Worm (Caenorhabditis elegans) whole organism, L1 larva: ENCODE data around the gene F56D2.3.

Experiments
- C16A3.4 ChIP-seq: fragments of 150-350 bp; optimal IDR thresholded peaks from 2 replicates; lab custom pipeline; 2014; ENCODE audit warnings: missing biosample characterization, missing genetic modification characterization
- C34B4.2 ChIP-seq: sonication (generic microtip); optimal IDR thresholded peaks from 2 replicates; lab custom pipeline; 2017; ENCODE audit warnings: mild to moderate bottlenecking, missing genetic modification characterization, missing compliant biosample characterization
- Y116A8C.19 ChIP-seq: sonication (generic microtip); optimal IDR thresholded peaks from 2 replicates; lab custom pipeline; 2016; ENCODE audit warnings: missing compliant biosample characterization, missing genetic modification characterization, borderline replicate concordance
- aha-1 ChIP-seq: fragments of 150-350 bp; optimal IDR thresholded peaks from 2 replicates; lab custom pipeline; 2014; ENCODE audit warnings: missing biosample characterization, missing genetic modification characterization
- alr-1 ChIP-seq: fragments of 200-800 bp; sonication (Bioruptor generic); optimal IDR thresholded peaks from 2 replicates; lab custom pipeline; 2018; ENCODE audit warnings: borderline replicate concordance, mild to moderate bottlenecking, missing genetic modification characterization, missing compliant biosample characterization
- aly-2 ChIP-seq: fragments of 150-350 bp; optimal IDR thresholded peaks from 2 replicates; lab custom pipeline; 2014; ENCODE audit warnings: missing biosample characterization, missing genetic modification characterization
- ceh-63 ChIP-seq: fragments of 200-800 bp; sonication (Bioruptor generic); optimal IDR thresholded peaks from 2 replicates; lab custom pipeline; 2018; ENCODE audit warnings: mild to moderate bottlenecking, missing genetic modification characterization, missing compliant biosample characterization
- efl-1 ChIP-seq, 4 experiments: fragments of 150-350 bp; optimal IDR thresholded peaks in 3 of 4; peaks in 1 of 4; 1 replicate in 1 of 4; 2 replicates in 3 of 4; lab custom pipeline; 2014; ENCODE audit warnings: missing biosample characterization in 2 of 4, missing genetic modification characterization in 2 of 4, missing genetic modification reagents in 2 of 4
- egl-13 ChIP-seq: sonication (generic microtip); optimal IDR thresholded peaks from 2 replicates; lab custom pipeline; 2016; ENCODE audit warnings: missing genotype, missing genetic modification reagents, missing genetic modification characterization, missing compliant biosample characterization
- elt-2 ChIP-seq: sonication (generic microtip); optimal IDR thresholded peaks from 2 replicates; lab custom pipeline; 2016; ENCODE audit warnings: missing genetic modification characterization, mild to moderate bottlenecking, inconsistent platforms, missing compliant biosample characterization, missing genetic modification reagents
- ets-5 ChIP-seq: fragments of 200-800 bp; sonication (Bioruptor generic); IDR thresholded peaks from 2 replicates; pipeline ENCODE4 v1.3.6; 2022; ENCODE audit warnings: missing genetic modification characterization, missing compliant biosample characterization
- fkh-4 ChIP-seq: sonication (generic microtip); optimal IDR thresholded peaks from 2 replicates; lab custom pipeline; 2016; ENCODE audit warnings: missing compliant biosample characterization, missing genetic modification characterization, borderline replicate concordance
- fkh-8 ChIP-seq: sonication (generic microtip); optimal IDR thresholded peaks from 2 replicates; lab custom pipeline; 2016; ENCODE audit warnings: mild to moderate bottlenecking, missing genetic modification characterization, missing compliant biosample characterization
- grh-1 ChIP-seq: fragments of 200-800 bp; sonication (Bioruptor generic); IDR thresholded peaks from 2 replicates; pipeline ENCODE4 v1.3.6; 2022; ENCODE audit warnings: missing genetic modification reagents, missing genetic modification characterization, missing compliant biosample characterization
- hlh-4 ChIP-seq: sonication (generic microtip); optimal IDR thresholded peaks from 2 replicates; lab custom pipeline; 2016; ENCODE audit warnings: mild to moderate bottlenecking, missing genetic modification characterization, missing compliant biosample characterization
- hpl-2 ChIP-seq: fragments of 150-350 bp; optimal IDR thresholded peaks from 2 replicates; lab custom pipeline; 2014; ENCODE audit warnings: missing biosample characterization, missing genetic modification reagents, missing genetic modification characterization
- lin-13 ChIP-seq: fragments of 150-350 bp; optimal IDR thresholded peaks from 2 replicates; lab custom pipeline; 2014; ENCODE audit warnings: missing biosample characterization, missing genetic modification reagents, missing genetic modification characterization
- lin-14 ChIP-seq: fragments of 200-800 bp; sonication (Bioruptor generic); optimal IDR thresholded peaks from 2 replicates; lab custom pipeline; 2018; ENCODE audit warnings: mild to moderate bottlenecking, missing genetic modification characterization, moderate library complexity, missing compliant biosample characterization
- lin-15B ChIP-seq: fragments of 150-350 bp; sonication (generic microtip); optimal IDR thresholded peaks from 3 replicates; lab custom pipeline; 2014; ENCODE audit warnings: missing biosample characterization, missing genetic modification characterization
- lin-35 ChIP-seq, 2 experiments: fragments of 150-350 bp; optimal IDR thresholded peaks; 2 replicates each; lab custom pipeline; 2014; ENCODE audit warnings: missing biosample characterization in 2 of 2, missing genetic modification characterization in 2 of 2, missing genetic modification reagents in 2 of 2
- lin-39 ChIP-seq: fragments of 150-350 bp; optimal IDR thresholded peaks from 2 replicates; lab custom pipeline; 2014; ENCODE audit warnings: missing biosample characterization, missing genetic modification reagents, missing genetic modification characterization
- lir-3 ChIP-seq: sonication (generic microtip); optimal IDR thresholded peaks from 2 replicates; lab custom pipeline; 2016; ENCODE audit warnings: mild to moderate bottlenecking, missing genetic modification characterization, moderate library complexity, missing compliant biosample characterization; ENCODE audit not compliant: poor library complexity
- lsy-2 ChIP-seq, 2 experiments: fragments of 150-350 bp; optimal IDR thresholded peaks; 2 replicates each; lab custom pipeline; 2014; ENCODE audit warnings: missing biosample characterization in 2 of 2, missing genetic modification characterization in 2 of 2
- mab-9 ChIP-seq: fragments of 200-800 bp; sonication (Bioruptor generic); IDR thresholded peaks from 2 replicates; pipeline ENCODE4 v1.3.6; 2022; ENCODE audit warnings: missing genetic modification reagents, missing genetic modification characterization, missing compliant biosample characterization
- mdl-1 ChIP-seq, 2 experiments: fragments of 150-350 bp; optimal IDR thresholded peaks; 2 replicates each; lab custom pipeline; 2014 to 2017; ENCODE audit warnings: missing biosample characterization in 2 of 2, missing genetic modification characterization in 2 of 2, inconsistent platforms in 1 of 2
- mef-2 ChIP-seq: fragments of 150-350 bp; optimal IDR thresholded peaks from 2 replicates; lab custom pipeline; 2014; ENCODE audit warnings: missing biosample characterization, missing genetic modification characterization
- nhr-11 ChIP-seq: fragments of 150-350 bp; optimal IDR thresholded peaks from 2 replicates; lab custom pipeline; 2014; ENCODE audit warnings: missing biosample characterization, missing genetic modification characterization
- nhr-12 ChIP-seq: sonication (generic microtip); optimal IDR thresholded peaks from 2 replicates; lab custom pipeline; 2017; ENCODE audit warnings: missing biosample characterization, missing genetic modification characterization
- nhr-19 ChIP-seq: fragments of 200-800 bp; sonication (Bioruptor generic); conservative IDR thresholded peaks from 2 replicates; pipeline ENCODE4 v1.3.6; 2022; ENCODE audit warnings: missing genetic modification characterization, missing compliant biosample characterization
- nhr-20 ChIP-seq: sonication (generic microtip); optimal IDR thresholded peaks from 2 replicates; lab custom pipeline; 2016; ENCODE audit warnings: mild to moderate bottlenecking, missing genetic modification characterization, missing compliant biosample characterization
- nhr-71 ChIP-seq: sonication (generic microtip); optimal IDR thresholded peaks from 2 replicates; lab custom pipeline; 2016; ENCODE audit warnings: mild to moderate bottlenecking, missing genetic modification characterization, moderate library complexity, missing compliant biosample characterization
- nhr-76 ChIP-seq: sonication (generic microtip); optimal IDR thresholded peaks from 2 replicates; lab custom pipeline; 2017; ENCODE audit warnings: missing biosample characterization, missing genetic modification characterization
- nhr-84 ChIP-seq: sonication (generic microtip); optimal IDR thresholded peaks from 2 replicates; lab custom pipeline; 2017; ENCODE audit warnings: missing biosample characterization, missing genetic modification characterization
- nhr-85 ChIP-seq: sonication (generic microtip); peaks from one replicate; lab custom pipeline; 2016; ENCODE audit warnings: missing genetic modification characterization, inconsistent platforms, missing compliant biosample characterization
- nhr-90 ChIP-seq: sonication (generic microtip); optimal IDR thresholded peaks from 2 replicates; lab custom pipeline; 2016; ENCODE audit warnings: mild to moderate bottlenecking, missing genetic modification characterization, missing compliant biosample characterization; ENCODE audit not compliant: poor library complexity
- pag-3 ChIP-seq: sonication (generic microtip); optimal IDR thresholded peaks from 2 replicates; lab custom pipeline; 2017; ENCODE audit warnings: missing genetic modification characterization, mild to moderate bottlenecking, missing compliant biosample characterization, antibody characterized with exemption, borderline replicate concordance; ENCODE audit not compliant: insufficient read depth
- rnt-1 ChIP-seq: sonication (generic microtip); optimal IDR thresholded peaks from 2 replicates; lab custom pipeline; 2016; ENCODE audit warnings: mild to moderate bottlenecking, missing genetic modification characterization, moderate library complexity, missing compliant biosample characterization
- skn-1 ChIP-seq: fragments of 150-350 bp; optimal IDR thresholded peaks from 2 replicates; lab custom pipeline; 2014; ENCODE audit warnings: missing biosample characterization, missing genetic modification characterization
- snu-23 ChIP-seq: sonication (generic microtip); optimal IDR thresholded peaks from 2 replicates; lab custom pipeline; 2016; ENCODE audit warnings: missing genetic modification characterization, missing compliant biosample characterization
- sptf-1 ChIP-seq: fragments of 150-350 bp; optimal IDR thresholded peaks from 2 replicates; lab custom pipeline; 2014; ENCODE audit warnings: missing biosample characterization, missing genetic modification characterization
- swsn-7 ChIP-seq: sonication (generic microtip); optimal IDR thresholded peaks from 2 replicates; lab custom pipeline; 2016; ENCODE audit warnings: missing genetic modification characterization, missing compliant biosample characterization
- unc-62 ChIP-seq: fragments of 150-350 bp; optimal IDR thresholded peaks from 2 replicates; lab custom pipeline; 2014; ENCODE audit warnings: missing biosample characterization, missing genetic modification reagents, missing genetic modification characterization
- unc-86 ChIP-seq: sonication (generic microtip); optimal IDR thresholded peaks from 2 replicates; lab custom pipeline; 2016; ENCODE audit warnings: missing genetic modification characterization, missing compliant biosample characterization
- xbp-1 ChIP-seq: sonication (generic microtip); optimal IDR thresholded peaks from 2 replicates; lab custom pipeline; 2016; ENCODE audit warnings: missing genetic modification characterization, missing compliant biosample characterization
- zip-4 ChIP-seq: fragments of 200-800 bp; sonication (Bioruptor generic); optimal IDR thresholded peaks from 2 replicates; lab custom pipeline; 2018; ENCODE audit warnings: mild to moderate bottlenecking, missing genetic modification characterization, moderate library complexity, missing compliant biosample characterization
- ztf-11 ChIP-seq, 2 experiments: sonication (generic microtip); optimal IDR thresholded peaks; 2 replicates each; lab custom pipeline; 2016 to 2017; ENCODE audit warnings: missing genetic modification characterization in 2 of 2, missing biosample characterization in 1 of 2, missing compliant biosample characterization in 1 of 2

F56D2.3 gene

DNA sequence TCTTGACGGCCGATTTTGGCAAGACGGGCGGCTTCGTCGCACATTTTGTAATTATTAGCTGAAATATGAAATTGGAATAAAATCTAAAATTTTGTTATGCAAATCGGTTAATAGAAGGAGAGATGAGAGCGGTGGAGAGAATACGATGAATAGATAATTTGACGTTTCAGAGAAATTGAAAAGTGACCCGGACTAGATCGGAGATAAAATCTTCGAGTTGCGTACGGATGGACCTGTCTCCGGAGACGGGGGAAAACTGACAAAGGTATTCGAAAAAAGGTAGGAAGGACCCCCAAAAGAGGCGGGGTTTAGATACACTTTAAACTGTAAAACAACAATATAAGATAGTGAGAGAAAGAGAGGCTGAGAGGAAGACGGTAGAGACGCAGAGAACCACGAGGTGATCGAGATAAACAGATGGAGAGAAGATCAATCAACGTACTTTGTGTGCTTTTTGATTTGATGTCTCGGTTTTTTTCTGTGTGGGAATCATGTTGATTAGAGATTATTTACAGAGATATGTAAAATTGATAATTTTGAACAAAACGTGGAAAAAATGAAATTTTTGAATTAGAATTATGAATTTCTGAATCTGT, 32.6 kb upstream of the F56D2.3 start, which contains the start of gene F09F7.6 (continued):
- peak; percentile 89 for TF ChIP-seq lin-14
- TF ChIP-seq egl-13 (tag; lab: Kevin White, UChicago): no peak
- TF ChIP-seq swsn-7 (tag; lab: Kevin White, UChicago): peak; percentile 46
- peak; percentile 4 for TF ChIP-seq lin-13 (GFP tag; lab: Kevin White, UChicago)
- peak; percentile 93 for TF ChIP-seq snu-23 (GFP tag; lab: Kevin White, UChicago)

- TF ChIP-seq lin-35 (GFP tag; optimal IDR thresholded peaks at IDR 0.05; lab: Kevin White, UChicago): peak in 1 of 2 experiments; percentile 29
- TF ChIP-seq nhr-71: peak; percentile 41
- TF ChIP-seq nhr-84: no peak
- peak; percentile 28 for TF ChIP-seq snu-23 (GFP tag; lab: Kevin White, UChicago)
- no peak for TF ChIP-seq hpl-2 (GFP tag; lab: Kevin White, UChicago)
- peak; percentile 86 for TF ChIP-seq nhr-20 (tag; lab: Kevin White, UChicago)
- TF ChIP-seq alr-1: no peak
- no peak for TF ChIP-seq grh-1
- no peak for TF ChIP-seq ets-5 (GFP tag; lab: Robert Waterston, UW)
- peak in 1 of 2 experiments; percentile 24 for TF ChIP-seq lsy-2 (tag; optimal IDR thresholded peaks at IDR 0.05; lab: Kevin White, UChicago)
- TF ChIP-seq nhr-19: peak; percentile 28; the same call in 1 of the 2 replicates
- no peak for TF ChIP-seq fkh-4 (tag; lab: Kevin White, UChicago)
- TF ChIP-seq swsn-7 (tag; lab: Kevin White, UChicago): no peak
- no peak for TF ChIP-seq fkh-8 (tag; lab: Kevin White, UChicago)
- no peak for TF ChIP-seq C34B4.2
- no peak for TF ChIP-seq lin-15B (tag; lab: Kevin White, UChicago)
- peak; percentile 52 for TF ChIP-seq lin-14
- no peak for TF ChIP-seq lir-3
- TF ChIP-seq skn-1: peak; percentile 12
- TF ChIP-seq mdl-1 (tag; optimal IDR thresholded peaks at IDR 0.05; lab: Kevin White, UChicago): peak in 1 of 2 experiments; percentile 32
- TF ChIP-seq pag-3 (tag; lab: Kevin White, UChicago): no peak
- no peak for TF ChIP-seq nhr-76
- peak; percentile 89 for TF ChIP-seq nhr-85 (tag; lab: Kevin White, UChicago)
- no peak for TF ChIP-seq aly-2 (tag; lab: Kevin White, UChicago)
- TF ChIP-seq ztf-11 (tag; optimal IDR thresholded peaks at IDR 0.05; lab: Kevin White, UChicago): no peak
- no peak for TF ChIP-seq nhr-12
- TF ChIP-seq elt-2: peak; percentile 59
- no peak for TF ChIP-seq unc-62 (GFP tag; lab: Kevin White, UChicago)
- TF ChIP-seq xbp-1 (tag; lab: Kevin White, UChicago): no peak
- TF ChIP-seq Y116A8C.19 (tag; lab: Kevin White, UChicago): no peak
- TF ChIP-seq efl-1 (optimal IDR thresholded peaks at IDR 0.05; lab: Kevin White, UChicago): no peak
- peak in 1 of 2 experiments; percentile 84 for TF ChIP-seq efl-1 (GFP tag; optimal IDR thresholded peaks at IDR 0.05 in 1 of 2; lab: Kevin White, UChicago)
- TF ChIP-seq hlh-4 (tag; lab: Kevin White, UChicago): no peak
- peak; percentile 24 for TF ChIP-seq nhr-90 (tag; lab: Kevin White, UChicago)
- TF ChIP-seq aha-1 (tag; lab: Kevin White, UChicago): no peak
- TF ChIP-seq mab-9 (GFP tag; lab: Robert Waterston, UW): no peak
Measured at ce11 chrIII:5553098-5553497, 31.6 kb upstream of the F56D2.3 start.

DNA sequence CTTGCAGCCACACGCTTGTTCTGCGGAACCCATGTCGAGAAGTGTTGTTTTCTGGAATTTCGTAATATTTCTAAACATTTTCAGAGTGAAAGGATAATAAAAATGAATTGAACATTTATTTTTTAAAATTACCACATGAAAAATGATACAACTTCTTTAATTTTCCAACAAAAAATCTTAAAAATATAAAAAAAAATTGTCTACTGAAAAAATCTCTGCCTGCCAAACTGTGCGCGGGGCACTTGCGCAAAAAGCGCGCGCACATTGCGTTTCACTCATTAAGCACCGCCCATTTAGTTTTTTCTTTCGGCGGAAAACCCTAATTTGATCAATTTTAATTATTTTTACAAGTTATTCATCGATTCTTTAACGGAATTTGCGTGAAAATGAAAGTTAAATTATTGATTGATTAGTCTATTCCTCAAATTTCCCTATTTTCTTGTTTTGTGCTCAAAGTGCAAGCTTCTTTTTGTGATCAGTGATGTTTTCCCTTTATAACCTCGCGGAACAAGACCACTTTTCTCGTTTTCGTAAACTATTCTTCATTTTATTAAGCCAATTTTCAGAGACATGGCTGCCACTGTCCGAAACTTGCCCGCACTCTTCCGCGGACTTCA, 29.8 kb upstream of the F56D2.3 start, which contains the start of the genes nmad-1 and hach-1:
TSS of gene nmad-1 (minus strand) at position 51 of the 617 bp plus-strand sequence.
TSS of gene hach-1 (plus strand) at position 567 of the 617 bp plus-strand sequence.
- TF ChIP-seq lsy-2 (tag; optimal IDR thresholded peaks at IDR 0.05; lab: Kevin White, UChicago): peak; percentile 69 to 73
- TF ChIP-seq lin-39: peak; percentile 69
- no peak for TF ChIP-seq nhr-76
- TF ChIP-seq nhr-11 (tag; lab: Kevin White, UChicago): no peak
- no peak for TF ChIP-seq mef-2
- peak; percentile 56 to 74 for TF ChIP-seq efl-1 (optimal IDR thresholded peaks at IDR 0.05; lab: Kevin White, UChicago)
- TF ChIP-seq efl-1 (GFP tag; optimal IDR thresholded peaks at IDR 0.05 in 1 of 2; lab: Kevin White, UChicago): peak; percentile 46 to 97
- TF ChIP-seq rnt-1 (tag; lab: Kevin White, UChicago): peak; percentile 83
- TF ChIP-seq C16A3.4: peak; percentile 77
- peak; percentile 58 for TF ChIP-seq zip-4 (GFP tag; lab: Kevin White, UChicago)
- peak; percentile 68 for TF ChIP-seq unc-86 (tag; lab: Kevin White, UChicago)
- no peak for TF ChIP-seq sptf-1
- peak; percentile 70 for TF ChIP-seq egl-13 (tag; lab: Kevin White, UChicago)
- peak; percentile 52; the same call in 1 of the 2 replicates for TF ChIP-seq grh-1
- TF ChIP-seq aly-2 (tag; lab: Kevin White, UChicago): no peak
- peak; percentile 23 for TF ChIP-seq fkh-8 (tag; lab: Kevin White, UChicago)
- TF ChIP-seq lir-3: peak; percentile 67
- TF ChIP-seq nhr-20 (tag; lab: Kevin White, UChicago): peak; percentile 90
- peak in 1 of 2 experiments; percentile 43 for TF ChIP-seq mdl-1 (tag; optimal IDR thresholded peaks at IDR 0.05; lab: Kevin White, UChicago)
- TF ChIP-seq ceh-63 (GFP tag; lab: Kevin White, UChicago): no peak
